Fruit fly (Drosophila melanogaster): ENCODE data around the gene CG7991.
A peak's percentile ranks its signal among the peaks of the same experiment; 100 is the strongest.

dm6 chr3L:1739522-1740128 is 65.1 kb downstream of the CG7991 start:
- TF ChIP-seq cic (GFP tag; optimal IDR thresholded peaks at IDR 0.05), result peak; percentile 47
- TF ChIP-seq toe (GFP tag; optimal IDR thresholded peaks at IDR 0.05), result no peak
- TF ChIP-seq CG11617 (GFP tag; optimal IDR thresholded peaks at IDR 0.05), result no peak

Measured in whole organism, adult.